Fruit fly (Drosophila melanogaster) whole organism, embryonic: Measurements from ENCODE around the gene drpr.

Experiments
- Ada2b ChIP-seq: fragments of 200-800 bp; sonication (Bioruptor generic); IDR thresholded peaks from 2 replicates; pipeline ENCODE4 v1.3.6; 2022; ENCODE audit warnings: missing biosample characterization, missing genetic modification characterization
- Antp ChIP-seq: fragments of 200-800 bp; sonication (Bioruptor generic); optimal IDR thresholded peaks from 3 replicates; lab custom pipeline; 2016; ENCODE audit warnings: missing biosample characterization, missing genetic modification characterization
- CG10147 ChIP-seq: fragments of 200-800 bp; sonication (Bioruptor generic); optimal IDR thresholded peaks from 2 replicates; lab custom pipeline; 2019; ENCODE audit warnings: missing biosample characterization, mild to moderate bottlenecking, missing genetic modification characterization, moderate library complexity
- CG10267 ChIP-seq: fragments of 200-800 bp; sonication (Bioruptor generic); optimal IDR thresholded peaks from 2 replicates; lab custom pipeline; 2018; ENCODE audit warnings: missing biosample characterization, mild to moderate bottlenecking, missing genetic modification characterization, moderate library complexity
- CG10366 ChIP-seq: fragments of 200-800 bp; sonication (Bioruptor generic); IDR thresholded peaks from 2 replicates; pipeline ENCODE4 v1.3.6; 2022; ENCODE audit warnings: missing biosample characterization, missing genetic modification characterization
- CG10543 ChIP-seq: fragments of 200-800 bp; sonication (Bioruptor generic); optimal IDR thresholded peaks from 3 replicates; lab custom pipeline; 2017; ENCODE audit warnings: missing biosample characterization, mild to moderate bottlenecking, missing genetic modification characterization, moderate library complexity
- CG12391 ChIP-seq: fragments of 200-800 bp; sonication (Bioruptor generic); optimal IDR thresholded peaks from 3 replicates; lab custom pipeline; 2018; ENCODE audit warnings: missing biosample characterization, mild to moderate bottlenecking, missing genetic modification characterization, moderate library complexity
- CG12659 ChIP-seq: fragments of 200-800 bp; sonication (Bioruptor generic); optimal IDR thresholded peaks from 3 replicates; lab custom pipeline; 2017; ENCODE audit warnings: mild to moderate bottlenecking, missing biosample characterization, missing genetic modification reagents, missing genetic modification characterization
- CG12744 ChIP-seq: fragments of 200-800 bp; sonication (Bioruptor generic); optimal IDR thresholded peaks from 2 replicates; lab custom pipeline; 2016; ENCODE audit warnings: missing biosample characterization, missing genetic modification characterization
- CG12769 ChIP-seq: fragments of 200-800 bp; sonication (Bioruptor generic); optimal IDR thresholded peaks from 2 replicates; lab custom pipeline; 2019; ENCODE audit warnings: missing biosample characterization, mild to moderate bottlenecking, missing genetic modification characterization, moderate library complexity
- CG12942 ChIP-seq: fragments of 200-800 bp; sonication (Bioruptor generic); optimal IDR thresholded peaks from 3 replicates; lab custom pipeline; 2016; ENCODE audit warnings: missing biosample characterization, missing genetic modification characterization
- CG1602 ChIP-seq: fragments of 200-800 bp; sonication (Bioruptor generic); optimal IDR thresholded peaks from 3 replicates; lab custom pipeline; 2016; ENCODE audit warnings: missing biosample characterization, missing genetic modification characterization
- CG17385 ChIP-seq: fragments of 200-800 bp; sonication (Bioruptor generic); optimal IDR thresholded peaks from 3 replicates; lab custom pipeline; 2018; ENCODE audit warnings: missing biosample characterization, mild to moderate bottlenecking, missing genetic modification characterization
- CG18599 ChIP-seq: fragments of 200-800 bp; sonication (Bioruptor generic); optimal IDR thresholded peaks from 3 replicates; lab custom pipeline; 2017; ENCODE audit warnings: missing biosample characterization, missing genetic modification characterization, mild to moderate bottlenecking, moderate library complexity, missing genetic modification reagents
- CG32767 ChIP-seq: fragments of 200-800 bp; sonication (Bioruptor generic); IDR thresholded peaks from 2 replicates; pipeline ENCODE4 v1.3.6; 2022; ENCODE audit warnings: missing biosample characterization, missing genetic modification characterization
- CG3726 ChIP-seq: fragments of 200-800 bp; sonication (Bioruptor generic); IDR thresholded peaks from 3 replicates; pipeline ENCODE4, ENCODE4 v1.3.6; 2022; ENCODE audit warnings: missing biosample characterization, missing genetic modification characterization
- CG4328 ChIP-seq: fragments of 200-800 bp; sonication (Bioruptor generic); optimal IDR thresholded peaks from 3 replicates; lab custom pipeline; 2017; ENCODE audit warnings: missing biosample characterization, missing genetic modification reagents, missing genetic modification characterization
- CG5180 ChIP-seq: fragments of 200-800 bp; sonication (Bioruptor generic); optimal IDR thresholded peaks from 3 replicates; lab custom pipeline; 2017; ENCODE audit warnings: missing biosample characterization, missing genetic modification characterization, mild to moderate bottlenecking, moderate library complexity, missing genetic modification reagents
- CG7963 ChIP-seq: fragments of 200-800 bp; sonication (Bioruptor generic); IDR thresholded peaks from 3 replicates; pipeline ENCODE4 v1.3.6; 2022; ENCODE audit warnings: missing biosample characterization, missing genetic modification characterization; ENCODE audit not compliant: partially characterized antibody
- CG8924 ChIP-seq: fragments of 200-800 bp; optimal IDR thresholded peaks from 3 replicates; lab custom pipeline; 2019; ENCODE audit warnings: missing biosample characterization, mild to moderate bottlenecking, missing genetic modification characterization, moderate library complexity
- CG9215 ChIP-seq: fragments of 200-800 bp; sonication (Bioruptor generic); IDR thresholded peaks from 2 replicates; pipeline ENCODE4 v1.3.6; 2022; ENCODE audit warnings: missing biosample characterization, missing genetic modification characterization
- Dfd ChIP-seq, 2 experiments: fragments of >200 bp; optimal IDR thresholded peaks; 2 replicates each; lab custom pipeline; 2017; ENCODE audit warnings: missing biosample characterization in 2 of 2, missing genetic modification characterization in 2 of 2
- Ets97D ChIP-seq: fragments of 200-800 bp; sonication (Bioruptor generic); optimal IDR thresholded peaks from 3 replicates; lab custom pipeline; 2016; ENCODE audit warnings: missing biosample characterization, missing genetic modification characterization
- H2.0 ChIP-seq: fragments of 200-800 bp; sonication (Bioruptor generic); IDR thresholded peaks from 2 replicates; pipeline ENCODE4 v1.3.6; 2022; ENCODE audit warnings: missing biosample characterization, missing genetic modification characterization
- HLH54F ChIP-seq: fragments of 200-800 bp; sonication (Bioruptor generic); optimal IDR thresholded peaks from 3 replicates; lab custom pipeline; 2016; ENCODE audit warnings: missing biosample characterization, missing genetic modification characterization
- Mes4 ChIP-seq: fragments of 200-800 bp; sonication (Bioruptor generic); optimal IDR thresholded peaks from 2 replicates; lab custom pipeline; 2016; ENCODE audit warnings: missing biosample characterization, missing genetic modification characterization
- Myb ChIP-seq: fragments of 200-800 bp; sonication (Bioruptor generic); optimal IDR thresholded peaks from 2 replicates; lab custom pipeline; 2016; ENCODE audit warnings: missing biosample characterization, missing genetic modification characterization
- Ptx1 ChIP-seq: fragments of 200-800 bp; sonication (Bioruptor generic); IDR thresholded peaks from 2 replicates; pipeline ENCODE4 v1.3.6; 2022; ENCODE audit warnings: missing biosample characterization, missing genetic modification characterization
- amos ChIP-seq: fragments of 200-800 bp; sonication (Bioruptor generic); IDR thresholded peaks from 2 replicates; pipeline ENCODE4 v1.3.6; 2022; ENCODE audit warnings: missing biosample characterization, missing genetic modification characterization; ENCODE audit not compliant: partially characterized antibody
- ash1 ChIP-seq: fragments of 200-800 bp; sonication (Bioruptor generic); optimal IDR thresholded peaks from 2 replicates; lab custom pipeline; 2018; ENCODE audit warnings: missing biosample characterization, mild to moderate bottlenecking, missing genetic modification characterization
- bsh ChIP-seq, 2 experiments: fragments of 200-800 bp; sonication (Bioruptor generic); optimal IDR thresholded peaks; 2 replicates each; lab custom pipeline; 2017 to 2018; ENCODE audit warnings: mild to moderate bottlenecking in 2 of 2, missing biosample characterization in 2 of 2, missing genetic modification characterization in 2 of 2, moderate library complexity in 1 of 2
- ci ChIP-seq: fragments of 200-800 bp; sonication (Bioruptor generic); IDR thresholded peaks from 3 replicates; pipeline ENCODE4 v1.3.6; 2022; ENCODE audit warnings: missing biosample characterization, missing genetic modification characterization
- dati ChIP-seq: fragments of 200-800 bp; sonication (Bioruptor generic); IDR thresholded peaks from 2 replicates; pipeline ENCODE4 v1.3.6; 2022; ENCODE audit warnings: missing biosample characterization, missing genetic modification characterization
- en ChIP-seq: fragments of 200-800 bp; sonication (Bioruptor generic); optimal IDR thresholded peaks from 2 replicates; lab custom pipeline; 2016; ENCODE audit warnings: missing biosample characterization, missing genetic modification characterization
- eyg ChIP-seq: fragments of 200-800 bp; sonication (Bioruptor generic); optimal IDR thresholded peaks from 3 replicates; lab custom pipeline; 2016; ENCODE audit warnings: missing biosample characterization, missing genetic modification characterization
- fd102C ChIP-seq: fragments of 200-800 bp; sonication (Bioruptor generic); optimal IDR thresholded peaks from 2 replicates; lab custom pipeline; 2018; ENCODE audit warnings: missing biosample characterization, mild to moderate bottlenecking, missing genetic modification characterization, moderate library complexity
- gt ChIP-seq: fragments of 200-800 bp; sonication (Bioruptor generic); IDR thresholded peaks from 2 replicates; pipeline ENCODE4 v1.3.6; 2022; ENCODE audit warnings: missing biosample characterization, missing genetic modification characterization
- her ChIP-seq: fragments of 200-800 bp; sonication (Bioruptor generic); optimal IDR thresholded peaks from 2 replicates; lab custom pipeline; 2016; ENCODE audit warnings: missing biosample characterization, missing genetic modification characterization
- jing ChIP-seq: fragments of 200-800 bp; sonication (Bioruptor generic); optimal IDR thresholded peaks from 2 replicates; lab custom pipeline; 2018; ENCODE audit warnings: missing biosample characterization, mild to moderate bottlenecking, missing genetic modification characterization
- lola ChIP-seq, 3 experiments: fragments of >200 bp in 2 of 3; fragments of 200-800 bp in 1 of 3; sonication (Bioruptor generic) in 1 of 3; optimal IDR thresholded peaks; 2 replicates each; lab custom pipeline; 2017 to 2019; ENCODE audit warnings: missing biosample characterization in 3 of 3, missing genetic modification characterization in 3 of 3, mild to moderate bottlenecking in 1 of 3, moderate library complexity in 1 of 3
- nerfin-2 ChIP-seq: fragments of 200-800 bp; sonication (Bioruptor generic); IDR thresholded peaks from 2 replicates; pipeline ENCODE4 v1.3.6; 2022; ENCODE audit warnings: missing biosample characterization, missing genetic modification characterization; ENCODE audit not compliant: partially characterized antibody
- nom ChIP-seq: fragments of 200-800 bp; sonication (Bioruptor generic); optimal IDR thresholded peaks from 2 replicates; lab custom pipeline; 2017; ENCODE audit warnings: missing biosample characterization, missing genetic modification characterization, mild to moderate bottlenecking, moderate library complexity, missing genetic modification reagents
- salm ChIP-seq: fragments of 200-800 bp; sonication (Bioruptor generic); optimal IDR thresholded peaks from 2 replicates; lab custom pipeline; 2018; ENCODE audit warnings: missing biosample characterization, mild to moderate bottlenecking, missing genetic modification characterization
- so ChIP-seq: fragments of 200-800 bp; sonication (Bioruptor generic); IDR thresholded peaks from 3 replicates; pipeline ENCODE4 v1.3.6; 2022; ENCODE audit warnings: missing biosample characterization, missing genetic modification characterization
- sqz ChIP-seq: fragments of 200-800 bp; sonication (Bioruptor generic); optimal IDR thresholded peaks from 3 replicates; lab custom pipeline; 2018; ENCODE audit warnings: missing biosample characterization, mild to moderate bottlenecking, missing genetic modification characterization
- vfl ChIP-seq: fragments of 200-800 bp; sonication (Bioruptor generic); optimal IDR thresholded peaks from 2 replicates; lab custom pipeline; 2016; ENCODE audit warnings: missing biosample characterization, missing genetic modification characterization
- vvl ChIP-seq: fragments of 200-800 bp; sonication (Bioruptor generic); IDR thresholded peaks from 2 replicates; pipeline ENCODE4 v1.3.6; 2022; ENCODE audit warnings: missing biosample characterization, missing genetic modification characterization
- zen2 ChIP-seq: fragments of 200-800 bp; sonication (Bioruptor generic); IDR thresholded peaks from 3 replicates; pipeline ENCODE4 v1.3.6; 2022; ENCODE audit warnings: missing biosample characterization, missing genetic modification characterization; ENCODE audit not compliant: partially characterized antibody

drpr gene

dm6 chr3L:1740129-1740975 lies 9.4 kb upstream of the drpr start (continued):
- TF ChIP-seq Dfd (GFP tag; optimal IDR thresholded peaks at IDR 0.05; lab: Kevin White, UChicago) (no peak), gt (GFP tag; lab: Robert Waterston, UW) (no peak), vfl (GFP tag; lab: Kevin White, UChicago) (peak; percentile 11), zen2 (no peak), CG12744 (GFP tag; lab: Kevin White, UChicago) (peak; percentile 32), H2.0 (peak; percentile 77), jing (peak; percentile 50), her (GFP tag; lab: Kevin White, UChicago) (peak; percentile 61), nerfin-2 (GFP tag; lab: Robert Waterston, UW) (no peak), CG32767 (GFP tag; lab: Robert Waterston, UW) (peak; percentile 53; the same call in 1 of the 2 replicates), amos (no peak), ci (GFP tag; lab: Robert Waterston, UW) (peak; percentile 88), Antp (peak; percentile 57), CG12942 (GFP tag; lab: Kevin White, UChicago) (peak; percentile 54), fd102C (no peak), CG17385 (peak; percentile 58), nom (GFP tag; lab: Kevin White, UChicago) (no peak), Ptx1 (peak; percentile 89), CG12659 (GFP tag; lab: Kevin White, UChicago) (peak; percentile 69), ash1 (GFP tag; lab: Kevin White, UChicago) (no peak), CG8924 (tag; lab: Kevin White, UChicago) (peak; percentile 61), Ets97D (GFP tag; lab: Kevin White, UChicago) (peak; percentile 19), CG9215 (peak; percentile 52; the same call in 1 of the 2 replicates), CG10267 (tag; lab: Kevin White, UChicago) (peak; percentile 19), Myb (GFP tag; lab: Kevin White, UChicago) (peak; percentile 37), so (GFP tag; lab: Robert Waterston, UW) (peak; percentile 81), CG10543 (GFP tag; lab: Kevin White, UChicago) (no peak), en (peak; percentile 1), CG10366 (GFP tag; lab: Robert Waterston, UW) (peak; percentile 83), CG4328 (no peak), dati (no peak), Mes4 (GFP tag; lab: Kevin White, UChicago) (no peak), sqz (GFP tag; lab: Kevin White, UChicago) (no peak), HLH54F (GFP tag; lab: Kevin White, UChicago) (peak; percentile 66), CG3726 (GFP tag; lab: Robert Waterston, UW) (peak; percentile 56; the same call in 1 of the 3 replicates), eyg (peak; percentile 6), CG1602 (GFP tag; lab: Kevin White, UChicago) (peak; percentile 44), CG7963 (no peak), CG18599 (GFP tag; lab: Kevin White, UChicago) (no peak), CG12391 (tag; lab: Kevin White, UChicago) (peak; percentile 51), lola (GFP tag; optimal IDR thresholded peaks at IDR 0.05; lab: Kevin White, UChicago) (no peak), CG12769 (tag; lab: Kevin White, UChicago) (peak; percentile 84), Ada2b (GFP tag; lab: Robert Waterston, UW) (no peak), CG10147 (GFP tag; lab: Kevin White, UChicago) (no peak), CG5180 (GFP tag; lab: Kevin White, UChicago) (no peak), salm (tag; lab: Kevin White, UChicago) (peak; percentile 19), bsh (GFP tag; optimal IDR thresholded peaks at IDR 0.05; lab: Kevin White, UChicago) (peak in 1 of 2 experiments; percentile 30), vvl (GFP tag; lab: Robert Waterston, UW) (peak; percentile 89)
